Fruit fly (Drosophila melanogaster) whole organism, prepupa: Measurements from ENCODE around the gene Lcp65Ac.

Experiments
- CG10631 ChIP-seq: fragments of 200-800 bp; sonication (Bioruptor generic); optimal IDR thresholded peaks from 2 replicates; lab custom pipeline; 2016; ENCODE audit warnings: missing biosample characterization, missing genetic modification characterization
- CG10669 ChIP-seq: fragments of 200-800 bp; sonication (Bioruptor generic); optimal IDR thresholded peaks from 3 replicates; lab custom pipeline; 2018; ENCODE audit warnings: missing biosample characterization, mild to moderate bottlenecking, missing genetic modification characterization, moderate library complexity
- CG11902 ChIP-seq: fragments of 200-800 bp; sonication (Bioruptor generic); optimal IDR thresholded peaks from 3 replicates; lab custom pipeline; 2016; ENCODE audit warnings: missing biosample characterization, missing genetic modification characterization
- CG16779 ChIP-seq: fragments of 200-800 bp; sonication (Bioruptor generic); optimal IDR thresholded peaks from 3 replicates; lab custom pipeline; 2017; ENCODE audit warnings: missing biosample characterization, mild to moderate bottlenecking, missing genetic modification characterization
- CG31627 ChIP-seq: fragments of 200-800 bp; sonication (Bioruptor generic); optimal IDR thresholded peaks from 3 replicates; lab custom pipeline; 2016; ENCODE audit warnings: missing biosample characterization, missing genetic modification characterization
- CG32006 ChIP-seq: fragments of 200-800 bp; sonication (Bioruptor generic); optimal IDR thresholded peaks from 3 replicates; lab custom pipeline; 2017; ENCODE audit warnings: missing biosample characterization, mild to moderate bottlenecking, missing genetic modification characterization
- CG4318 ChIP-seq: fragments of 200-800 bp; sonication (Bioruptor generic); optimal IDR thresholded peaks from 3 replicates; lab custom pipeline; 2017; ENCODE audit warnings: missing biosample characterization, mild to moderate bottlenecking, missing genetic modification characterization
- CG6163 ChIP-seq: fragments of 200-800 bp; sonication (Bioruptor generic); IDR thresholded peaks from 3 replicates; pipeline ENCODE4 v1.3.6; 2022; ENCODE audit warnings: missing biosample characterization, missing genetic modification characterization
- CG6276 ChIP-seq: fragments of 200-800 bp; sonication (Bioruptor generic); optimal IDR thresholded peaks from 2 replicates; lab custom pipeline; 2017; ENCODE audit warnings: missing biosample characterization, mild to moderate bottlenecking, missing genetic modification characterization
- CG6792 ChIP-seq: fragments of 200-800 bp; sonication (Bioruptor generic); optimal IDR thresholded peaks from 3 replicates; lab custom pipeline; 2016; ENCODE audit warnings: missing biosample characterization, missing genetic modification characterization
- CG6808 ChIP-seq: fragments of 200-800 bp; sonication (Bioruptor generic); optimal IDR thresholded peaks from 3 replicates; lab custom pipeline; 2017; ENCODE audit warnings: missing biosample characterization, missing genetic modification characterization, mild to moderate bottlenecking, moderate library complexity, missing genetic modification reagents
- CG6854 ChIP-seq: fragments of 200-800 bp; sonication (Bioruptor generic); optimal IDR thresholded peaks from 2 replicates; lab custom pipeline; 2017; ENCODE audit warnings: missing biosample characterization, mild to moderate bottlenecking, missing genetic modification characterization
- CG7368 ChIP-seq: fragments of 200-800 bp; sonication (Bioruptor generic); optimal IDR thresholded peaks from 3 replicates; lab custom pipeline; 2016; ENCODE audit warnings: missing biosample characterization, missing genetic modification characterization
- CG8119 ChIP-seq: fragments of 200-800 bp; sonication (Bioruptor generic); IDR thresholded peaks from 3 replicates; pipeline ENCODE4 v1.3.6; 2022; ENCODE audit warnings: missing biosample characterization, missing genetic modification characterization
- CG8319 ChIP-seq: fragments of 200-800 bp; sonication (Bioruptor generic); optimal IDR thresholded peaks from 3 replicates; lab custom pipeline; 2016; ENCODE audit warnings: missing biosample characterization, missing genetic modification characterization
- CG9139 ChIP-seq: fragments of 200-800 bp; sonication (Bioruptor generic); optimal IDR thresholded peaks from 3 replicates; lab custom pipeline; 2017; ENCODE audit warnings: missing biosample characterization, mild to moderate bottlenecking, missing genetic modification characterization
- Eip75B ChIP-seq: fragments of 200-800 bp; sonication (Bioruptor generic); optimal IDR thresholded peaks from 3 replicates; lab custom pipeline; 2016; ENCODE audit warnings: missing biosample characterization, missing genetic modification characterization
- Eip78C ChIP-seq: fragments of 200-800 bp; sonication (Bioruptor generic); peaks from one replicate; lab custom pipeline; 2016; ENCODE audit warnings: missing biosample characterization, missing genetic modification characterization
- Ets21C ChIP-seq: fragments of 200-800 bp; sonication (Bioruptor generic); optimal IDR thresholded peaks from 3 replicates; lab custom pipeline; 2016; ENCODE audit warnings: missing biosample characterization, missing genetic modification characterization
- Ets96B ChIP-seq: fragments of 200-800 bp; optimal IDR thresholded peaks from 2 replicates; lab custom pipeline; 2019; ENCODE audit warnings: missing biosample characterization, mild to moderate bottlenecking, missing genetic modification characterization, moderate library complexity
- Gug ChIP-seq: fragments of 200-800 bp; sonication (Bioruptor generic); IDR thresholded peaks from 2 replicates; pipeline ENCODE4 v1.3.6; 2022; ENCODE audit warnings: missing biosample characterization, missing genetic modification characterization
- Hr38 ChIP-seq: sonication (Bioruptor generic); optimal IDR thresholded peaks from 2 replicates; lab custom pipeline; 2016; ENCODE audit warnings: missing biosample characterization, missing genetic modification characterization
- Hr39 ChIP-seq: fragments of 200-800 bp; sonication (Bioruptor generic); optimal IDR thresholded peaks from 2 replicates; lab custom pipeline; 2016; ENCODE audit warnings: missing biosample characterization, missing genetic modification characterization
- Hr4 ChIP-seq: fragments of 200-800 bp; sonication (Bioruptor generic); optimal IDR thresholded peaks from 3 replicates; lab custom pipeline; 2016; ENCODE audit warnings: missing biosample characterization, missing genetic modification characterization
- Lpt ChIP-seq: fragments of 200-800 bp; sonication (Bioruptor generic); optimal IDR thresholded peaks from 3 replicates; lab custom pipeline; 2016; ENCODE audit warnings: missing biosample characterization, missing genetic modification characterization
- Met ChIP-seq: fragments of 200-800 bp; sonication (Bioruptor generic); optimal IDR thresholded peaks from 3 replicates; lab custom pipeline; 2016; ENCODE audit warnings: missing biosample characterization, missing genetic modification characterization
- Smox ChIP-seq: fragments of 200-800 bp; sonication (Bioruptor generic); optimal IDR thresholded peaks from 3 replicates; lab custom pipeline; 2016; ENCODE audit warnings: missing biosample characterization, missing genetic modification characterization
- Sox102F ChIP-seq: fragments of 200-800 bp; sonication (Bioruptor generic); optimal IDR thresholded peaks from 2 replicates; lab custom pipeline; 2016; ENCODE audit warnings: missing biosample characterization, mild to moderate bottlenecking, missing genetic modification characterization
- Sox14 ChIP-seq: fragments of 200-800 bp; sonication (Bioruptor generic); optimal IDR thresholded peaks from 3 replicates; lab custom pipeline; 2016; ENCODE audit warnings: missing biosample characterization, missing genetic modification characterization
- acj6 ChIP-seq: fragments of 200-800 bp; sonication (Bioruptor generic); optimal IDR thresholded peaks from 3 replicates; lab custom pipeline; 2016; ENCODE audit warnings: missing biosample characterization, missing genetic modification characterization
- dac ChIP-seq: fragments of 200-800 bp; sonication (Bioruptor generic); optimal IDR thresholded peaks from 2 replicates; lab custom pipeline; 2017; ENCODE audit warnings: missing biosample characterization, mild to moderate bottlenecking, missing genetic modification characterization
- eg ChIP-seq: fragments of 200-800 bp; sonication (Bioruptor generic); IDR thresholded peaks from 3 replicates; pipeline ENCODE4 v1.3.6; 2022; ENCODE audit warnings: missing biosample characterization, missing genetic modification characterization
- esn ChIP-seq: fragments of 200-800 bp; sonication (Bioruptor generic); optimal IDR thresholded peaks from 2 replicates; lab custom pipeline; 2016; ENCODE audit warnings: missing biosample characterization, mild to moderate bottlenecking, missing genetic modification characterization, moderate library complexity
- fd59A ChIP-seq: fragments of 200-800 bp; sonication (Bioruptor generic); optimal IDR thresholded peaks from 2 replicates; lab custom pipeline; 2017; ENCODE audit warnings: missing biosample characterization, mild to moderate bottlenecking, missing genetic modification characterization, missing genetic modification reagents
- fkh ChIP-seq: fragments of 200-800 bp; sonication (Bioruptor generic); optimal IDR thresholded peaks from 3 replicates; lab custom pipeline; 2017; ENCODE audit warnings: missing biosample characterization, mild to moderate bottlenecking, missing genetic modification characterization, moderate library complexity
- lz ChIP-seq: fragments of 200-800 bp; sonication (Bioruptor generic); optimal IDR thresholded peaks from 3 replicates; lab custom pipeline; 2016; ENCODE audit warnings: missing biosample characterization, missing genetic modification characterization
- net ChIP-seq: fragments of 200-800 bp; sonication (Bioruptor generic); optimal IDR thresholded peaks from 3 replicates; lab custom pipeline; 2016; ENCODE audit warnings: missing biosample characterization, missing genetic modification characterization
- pdm3 ChIP-seq: fragments of 200-800 bp; sonication (Bioruptor generic); optimal IDR thresholded peaks from 3 replicates; lab custom pipeline; 2016; ENCODE audit warnings: missing biosample characterization, missing genetic modification characterization
- spab ChIP-seq: fragments of 200-800 bp; sonication (Bioruptor generic); optimal IDR thresholded peaks from 2 replicates; lab custom pipeline; 2017; ENCODE audit warnings: missing biosample characterization, mild to moderate bottlenecking, missing genetic modification characterization, missing genetic modification reagents
- ss ChIP-seq, 2 experiments: fragments of 200-800 bp; sonication (Bioruptor generic); optimal IDR thresholded peaks; 2 replicates in 1 of 2; 3 replicates in 1 of 2; lab custom pipeline; 2017 to 2018; ENCODE audit warnings: mild to moderate bottlenecking in 2 of 2, missing biosample characterization in 2 of 2, missing genetic modification characterization in 2 of 2, moderate library complexity in 1 of 2
- svp ChIP-seq: fragments of 200-800 bp; sonication (Bioruptor generic); peaks from one replicate; lab custom pipeline; 2016; ENCODE audit warnings: missing biosample characterization, missing genetic modification characterization
- topi ChIP-seq: fragments of 200-800 bp; sonication (Bioruptor generic); optimal IDR thresholded peaks from 3 replicates; lab custom pipeline; 2016; ENCODE audit warnings: missing biosample characterization, missing genetic modification characterization
- vri ChIP-seq: fragments of 200-800 bp; sonication (Bioruptor generic); optimal IDR thresholded peaks from 3 replicates; lab custom pipeline; 2016; ENCODE audit warnings: missing biosample characterization, mild to moderate bottlenecking, missing genetic modification characterization

The Lcp65Ac gene

dm6 chr3L:6188995-6189927 lies 44.6 kb downstream of the Lcp65Ac start, which contains the start of the genes D19A and CG7386 (continued):
- TF ChIP-seq CG4318 = no peak
- TF ChIP-seq CG10669 = no peak
- TF ChIP-seq CG8119 (GFP tag; lab: Robert Waterston, UW) = peak; percentile 25; the same call in 1 of the 3 replicates
- TF ChIP-seq ss (GFP tag; optimal IDR thresholded peaks at IDR 0.05; lab: Kevin White, UChicago) = peak; percentile 17 to 35
- no peak for TF ChIP-seq CG16779 (tag; lab: Kevin White, UChicago)
- TF ChIP-seq esn (GFP tag; lab: Kevin White, UChicago) = peak; percentile 67
- TF ChIP-seq fd59A (GFP tag; lab: Kevin White, UChicago) = peak; percentile 1
- TF ChIP-seq Eip78C (GFP tag; lab: Kevin White, UChicago) = peak; percentile 61
- peak; percentile 69 for TF ChIP-seq CG31627 (GFP tag; lab: Kevin White, UChicago)
- TF ChIP-seq Met (GFP tag; lab: Kevin White, UChicago) = peak; percentile 59
- no peak for TF ChIP-seq CG6808 (GFP tag; lab: Kevin White, UChicago)
- TF ChIP-seq Lpt (GFP tag; lab: Kevin White, UChicago) = peak; percentile 10
- TF ChIP-seq fkh (GFP tag; lab: Kevin White, UChicago) = peak; percentile 89
- TF ChIP-seq Sox14 (GFP tag; lab: Kevin White, UChicago) = peak; percentile 50
- TF ChIP-seq CG6854 (GFP tag; lab: Kevin White, UChicago) = no peak
- TF ChIP-seq eg (GFP tag; lab: Robert Waterston, UW) = peak; percentile 53; the same call in 2 of the 3 replicates
- TF ChIP-seq Ets21C (GFP tag; lab: Kevin White, UChicago) = peak; percentile 46
- TF ChIP-seq Ets96B (tag; lab: Kevin White, UChicago) = peak; percentile 11
- no peak for TF ChIP-seq CG6276 (GFP tag; lab: Kevin White, UChicago)
- TF ChIP-seq CG7368 (GFP tag; lab: Kevin White, UChicago) = no peak

dm6 chr3L:6192822-6193555 lies 48.4 kb downstream of the Lcp65Ac start, which contains the start of the genes Sf3b6 and Tnpo:
Gene Sf3b6, minus strand, starts transcription at chr3L:6193179.
Gene Tnpo, plus strand, starts transcription at chr3L:6193480.
- TF ChIP-seq esn (GFP tag; lab: Kevin White, UChicago) (peak; percentile 88), spab (GFP tag; lab: Kevin White, UChicago) (no peak), CG10631 (peak; percentile 87), Ets21C (GFP tag; lab: Kevin White, UChicago) (peak; percentile 82), CG9139 (GFP tag; lab: Kevin White, UChicago) (no peak), CG6792 (GFP tag; lab: Kevin White, UChicago) (peak; percentile 75), Hr4 (GFP tag; lab: Kevin White, UChicago) (no peak), CG16779 (tag; lab: Kevin White, UChicago) (no peak), Eip75B (GFP tag; lab: Kevin White, UChicago) (no peak), dac (GFP tag; lab: Kevin White, UChicago) (peak; percentile 35), Lpt (GFP tag; lab: Kevin White, UChicago) (peak; percentile 60), vri (GFP tag; lab: Kevin White, UChicago) (no peak), CG32006 (GFP tag; lab: Kevin White, UChicago) (no peak), Smox (GFP tag; lab: Kevin White, UChicago) (no peak), net (GFP tag; lab: Kevin White, UChicago) (no peak), CG6163 (GFP tag; lab: Robert Waterston, UW) (no peak), ss (GFP tag; optimal IDR thresholded peaks at IDR 0.05; lab: Kevin White, UChicago) (no peak), topi (GFP tag; lab: Kevin White, UChicago) (peak; percentile 74), CG10669 (peak; percentile 73), pdm3 (no peak), Met (GFP tag; lab: Kevin White, UChicago) (peak; percentile 82), CG11902 (GFP tag; lab: Kevin White, UChicago) (peak; percentile 81), Gug (GFP tag; lab: Robert Waterston, UW) (no peak; the same call in 1 of the 2 replicates), CG6276 (GFP tag; lab: Kevin White, UChicago) (no peak), Hr38 (no peak), Eip78C (GFP tag; lab: Kevin White, UChicago) (no peak), acj6 (peak; percentile 83), fd59A (GFP tag; lab: Kevin White, UChicago) (peak; percentile 52), Sox102F (GFP tag; lab: Kevin White, UChicago) (no peak), svp (GFP tag; lab: Kevin White, UChicago) (no peak), Sox14 (GFP tag; lab: Kevin White, UChicago) (peak; percentile 79), CG6854 (GFP tag; lab: Kevin White, UChicago) (no peak), CG4318 (no peak), CG8319 (GFP tag; lab: Kevin White, UChicago) (peak; percentile 68), eg (GFP tag; lab: Robert Waterston, UW) (no peak), lz (GFP tag; lab: Kevin White, UChicago) (peak; percentile 86), Hr39 (GFP tag; lab: Kevin White, UChicago) (peak; percentile 86), CG6808 (GFP tag; lab: Kevin White, UChicago) (no peak), Ets96B (tag; lab: Kevin White, UChicago) (peak; percentile 73)
